Fruit fly (Drosophila melanogaster): ENCODE results near the gene CG42464.

The CG42464 gene

DNA sequence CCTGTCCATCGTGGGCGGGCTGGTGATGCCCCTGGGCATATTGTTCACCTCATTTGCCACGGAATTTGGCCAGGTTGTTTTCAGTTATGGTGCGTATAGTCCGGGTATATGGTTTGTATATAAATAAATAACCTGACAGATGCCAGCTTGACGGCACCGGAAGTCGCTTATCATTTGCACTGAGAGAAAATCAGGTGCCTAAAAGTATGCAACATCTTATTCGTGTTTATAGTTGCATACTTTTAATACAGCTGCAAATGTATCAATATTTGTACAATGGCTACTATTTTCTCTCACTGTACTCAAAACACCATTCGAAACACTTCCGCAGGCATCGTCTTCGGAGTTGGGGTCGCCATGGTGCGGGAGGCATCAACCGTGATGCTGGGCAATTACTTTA is 49.4 kb downstream of the CG42464 start (continued):
- TF ChIP-seq CG3163 (GFP tag; optimal IDR thresholded peaks at IDR 0.05) = no peak
- TF ChIP-seq Myb (GFP tag; optimal IDR thresholded peaks at IDR 0.05) = no peak
- peak; percentile 13 for TF ChIP-seq Fer3 (tag; optimal IDR thresholded peaks at IDR 0.05)
- TF ChIP-seq CG15696 (tag; optimal IDR thresholded peaks at IDR 0.05) = no peak
- no peak for TF ChIP-seq danr (GFP tag; IDR thresholded peaks at IDR 0.05)
- TF ChIP-seq CG8089 (GFP tag; optimal IDR thresholded peaks at IDR 0.05) = no peak
- no peak for TF ChIP-seq sna (GFP tag; IDR thresholded peaks at IDR 0.05; ENCODE audit: partially characterized antibody)
- no peak for TF ChIP-seq CG4424 (GFP tag; optimal IDR thresholded peaks at IDR 0.05)
- TF ChIP-seq CG11560 (tag; IDR thresholded peaks at IDR 0.05) = no peak
- TF ChIP-seq CG6175 (GFP tag; IDR thresholded peaks at IDR 0.05) = no peak
- 0 out of 3 replicates have a peak, but pooled peaks have one; percentile 52 for TF ChIP-seq Optix (GFP tag; IDR thresholded peaks at IDR 0.05)
- TF ChIP-seq CG3847 (GFP tag; IDR thresholded peaks at IDR 0.05) = 0 out of 2 replicates have a peak, but pooled peaks have one; percentile 9
- no peak for TF ChIP-seq CG11093 (GFP tag; IDR thresholded peaks at IDR 0.05)
- 0 out of 2 replicates have a peak, but pooled peaks have one; percentile 4 for TF ChIP-seq CG9932 (GFP tag; IDR thresholded peaks at IDR 0.05)
- no peak for TF ChIP-seq ara (GFP tag; IDR thresholded peaks at IDR 0.05)
- no peak for TF ChIP-seq CoRest (tag; optimal IDR thresholded peaks at IDR 0.05)
- TF ChIP-seq Abd-B (GFP tag; optimal IDR thresholded peaks at IDR 0.05) = no peak
- no peak for TF ChIP-seq Bgb (GFP tag; IDR thresholded peaks at IDR 0.05; ENCODE audit: partially characterized antibody)
- peak; percentile 19 for TF ChIP-seq Dip3 (GFP tag; optimal IDR thresholded peaks at IDR 0.05)
- no peak for TF ChIP-seq CG17568 (GFP tag; optimal IDR thresholded peaks at IDR 0.05)
- peak; percentile 25 to 26 for TF ChIP-seq Hr51 (GFP tag; optimal IDR thresholded peaks at IDR 0.05)
- no peak for TF ChIP-seq croc (GFP tag; conservative IDR thresholded peaks at IDR 0.05)
- TF ChIP-seq chm (GFP tag; IDR thresholded peaks at IDR 0.05) = 0 out of 2 replicates have a peak, but pooled peaks have one; percentile 25
- no peak for TF ChIP-seq sens-2 (GFP tag; IDR thresholded peaks at IDR 0.05)
- peak; percentile 3 for TF ChIP-seq eyg (GFP tag; optimal IDR thresholded peaks at IDR 0.05)
- no peak for TF ChIP-seq CG14860 (GFP tag; IDR thresholded peaks at IDR 0.05; ENCODE audit: partially characterized antibody)
- TF ChIP-seq lab (GFP tag; optimal IDR thresholded peaks at IDR 0.05) = peak; percentile 63
- no peak for TF ChIP-seq gce (GFP tag; IDR thresholded peaks at IDR 0.05)
- TF ChIP-seq ab (GFP tag; optimal IDR thresholded peaks at IDR 0.05) = no peak
- TF ChIP-seq Oli (tag; optimal IDR thresholded peaks at IDR 0.05) = no peak
- TF ChIP-seq ATbp (GFP tag; optimal IDR thresholded peaks at IDR 0.05) = no peak
- no peak for TF ChIP-seq CG12236 (GFP tag; optimal IDR thresholded peaks at IDR 0.05)
- no peak for TF ChIP-seq B-H2 (GFP tag; optimal IDR thresholded peaks at IDR 0.05)
- 0 out of 2 replicates have a peak, but pooled peaks have one; percentile 14 for TF ChIP-seq gsb (GFP tag; IDR thresholded peaks at IDR 0.05)
- TF ChIP-seq BEAF-32 (GFP tag; optimal IDR thresholded peaks at IDR 0.05) = no peak
- TF ChIP-seq Lpt (GFP tag; optimal IDR thresholded peaks at IDR 0.05) = no peak
- TF ChIP-seq nau (GFP tag; optimal IDR thresholded peaks at IDR 0.05) = no peak
- TF ChIP-seq CG2129 (GFP tag; IDR thresholded peaks at IDR 0.05; ENCODE audit: partially characterized antibody) = no peak
- no peak for TF ChIP-seq Max (GFP tag; optimal IDR thresholded peaks at IDR 0.05)
- peak; percentile 29 for TF ChIP-seq CG9727 (GFP tag; optimal IDR thresholded peaks at IDR 0.05)
- no peak for TF ChIP-seq CG16813 (GFP tag; IDR thresholded peaks at IDR 0.05; ENCODE audit: partially characterized antibody)
- no peak for TF ChIP-seq Ravus (GFP tag; IDR thresholded peaks at IDR 0.05)
- TF ChIP-seq org-1 (GFP tag; optimal IDR thresholded peaks at IDR 0.05) = no peak
- no peak for TF ChIP-seq nmo (GFP tag; optimal IDR thresholded peaks at IDR 0.05)
- TF ChIP-seq grau (tag; optimal IDR thresholded peaks at IDR 0.05) = no peak
- no peak for TF ChIP-seq stc (GFP tag; IDR thresholded peaks at IDR 0.05)
- no peak for TF ChIP-seq Stat92E (GFP tag; optimal IDR thresholded peaks at IDR 0.05)
- no peak for TF ChIP-seq HLH4C (GFP tag; IDR thresholded peaks at IDR 0.05; ENCODE audit: partially characterized antibody)
- TF ChIP-seq CG15269 (tag; optimal IDR thresholded peaks at IDR 0.05) = no peak
- TF ChIP-seq CG13424 (tag; optimal IDR thresholded peaks at IDR 0.05) = peak; percentile 2

Measured in whole organism, embryonic.